Fruit fly (Drosophila melanogaster): ENCODE data around the gene kto.

The kto gene

dm6 chr3L:19790929-19791687 lies 45.3 kb upstream of the kto start (continued):
- peak; percentile 63 for TF ChIP-seq Hr4 (GFP tag; optimal IDR thresholded peaks at IDR 0.05)
- TF ChIP-seq net (GFP tag; optimal IDR thresholded peaks at IDR 0.05): peak; percentile 68
- peak; percentile 73 for TF ChIP-seq pdm3 (GFP tag; optimal IDR thresholded peaks at IDR 0.05)
- peak; percentile 65 for TF ChIP-seq Sox14 (GFP tag; optimal IDR thresholded peaks at IDR 0.05)
- peak; percentile 80 for TF ChIP-seq lz (GFP tag; optimal IDR thresholded peaks at IDR 0.05)
- TF ChIP-seq CG10631 (GFP tag; optimal IDR thresholded peaks at IDR 0.05): peak; percentile 54
- peak; percentile 58 for TF ChIP-seq CG6792 (GFP tag; optimal IDR thresholded peaks at IDR 0.05)
- TF ChIP-seq Blimp-1 (GFP tag; optimal IDR thresholded peaks at IDR 0.05): peak; percentile 36
- peak; percentile 80 for TF ChIP-seq Met (GFP tag; optimal IDR thresholded peaks at IDR 0.05)
- peak; percentile 49 to 62 for TF ChIP-seq ss (GFP tag; optimal IDR thresholded peaks at IDR 0.05)
- TF ChIP-seq Smox (GFP tag; optimal IDR thresholded peaks at IDR 0.05): peak; percentile 27
- no peak for TF ChIP-seq CG1621 (tag; optimal IDR thresholded peaks at IDR 0.05)
- TF ChIP-seq CG31627 (GFP tag; optimal IDR thresholded peaks at IDR 0.05): peak; percentile 67
- TF ChIP-seq fd59A (GFP tag; optimal IDR thresholded peaks at IDR 0.05): peak; percentile 51
- peak; percentile 14 for TF ChIP-seq CG11902 (GFP tag; optimal IDR thresholded peaks at IDR 0.05)
- no peak for TF ChIP-seq Lpt (GFP tag; optimal IDR thresholded peaks at IDR 0.05)
- peak; percentile 37 for TF ChIP-seq CG16779 (tag; optimal IDR thresholded peaks at IDR 0.05)
- peak; percentile 63 for TF ChIP-seq CG8119 (GFP tag; IDR thresholded peaks at IDR 0.05)
- TF ChIP-seq acj6 (GFP tag; optimal IDR thresholded peaks at IDR 0.05): peak; percentile 55
- TF ChIP-seq CG9139 (GFP tag; optimal IDR thresholded peaks at IDR 0.05): peak; percentile 24
- peak; percentile 62 for TF ChIP-seq CG4318 (GFP tag; optimal IDR thresholded peaks at IDR 0.05)
- no peak; the same call in 1 of the 2 replicates for TF ChIP-seq Gug (GFP tag; IDR thresholded peaks at IDR 0.05)
- TF ChIP-seq svp (GFP tag): peak; percentile 91
- TF ChIP-seq dac (GFP tag; optimal IDR thresholded peaks at IDR 0.05): peak; percentile 42
- peak; percentile 33 for TF ChIP-seq Sox15 (GFP tag; optimal IDR thresholded peaks at IDR 0.05)
- peak; percentile 64 for TF ChIP-seq Ets21C (GFP tag; optimal IDR thresholded peaks at IDR 0.05)
- TF ChIP-seq CG6163 (GFP tag; IDR thresholded peaks at IDR 0.05): peak; percentile 59; the same call in 2 of the 3 replicates
- peak; percentile 26 for TF ChIP-seq CG11762 (GFP tag; optimal IDR thresholded peaks at IDR 0.05; ENCODE audit: insufficient read depth)

- TF ChIP-seq eg (GFP tag; IDR thresholded peaks at IDR 0.05) (peak; percentile 41; the same call in 1 of the 3 replicates), ss (GFP tag; optimal IDR thresholded peaks at IDR 0.05) (peak in 1 of 2 experiments; percentile 10), CG15336 (GFP tag; IDR thresholded peaks at IDR 0.05) (peak; percentile 59), CG8119 (GFP tag; IDR thresholded peaks at IDR 0.05) (0 out of 3 replicates have a peak, but pooled peaks have one; percentile 19), CG3032 (tag; optimal IDR thresholded peaks at IDR 0.05) (no peak), CG6808 (GFP tag; optimal IDR thresholded peaks at IDR 0.05) (no peak), fkh (GFP tag; optimal IDR thresholded peaks at IDR 0.05) (peak; percentile 98), salr (GFP tag; optimal IDR thresholded peaks at IDR 0.05) (no peak), Lpt (GFP tag; optimal IDR thresholded peaks at IDR 0.05) (peak; percentile 45), dsx (GFP tag; optimal IDR thresholded peaks at IDR 0.05; ENCODE audit: poor library complexity, severe bottlenecking) (peak; percentile 24), CG6163 (GFP tag; IDR thresholded peaks at IDR 0.05) (peak; percentile 49; the same call in 1 of the 3 replicates), CG9139 (GFP tag; optimal IDR thresholded peaks at IDR 0.05) (no peak), Hr39 (GFP tag; optimal IDR thresholded peaks at IDR 0.05) (no peak)
Observed at dm6 chr3L:19791688-19792073, 44.7 kb upstream of the kto start.

Data from whole organism, prepupa.